Worm (Caenorhabditis elegans) whole organism, L1 larva: Measurements from ENCODE around the gene melo-1.

Source experiments
- ceh-82 ChIP-seq, 3 experiments: fragments of 150-350 bp in 1 of 3; sonication (generic microtip) in 2 of 3; optimal IDR thresholded peaks; 2 replicates each; lab custom pipeline; 2014 to 2017; ENCODE audit warnings: missing biosample characterization in 3 of 3, missing genetic modification characterization in 3 of 3
- ces-1 ChIP-seq: fragments of 150-350 bp; optimal IDR thresholded peaks from 2 replicates; lab custom pipeline; 2014; ENCODE audit warnings: missing biosample characterization, missing genetic modification reagents, missing genetic modification characterization
- egl-27 ChIP-seq, 2 experiments: fragments of 150-350 bp in 1 of 2; sonication (generic microtip); optimal IDR thresholded peaks; 3 replicates each; lab custom pipeline; 2017 to 2018; ENCODE audit warnings: missing biosample characterization in 2 of 2, missing genetic modification characterization in 2 of 2, missing genetic modification reagents in 2 of 2
- fkh-10 ChIP-seq: sonication (generic microtip); optimal IDR thresholded peaks from 2 replicates; lab custom pipeline; 2017; ENCODE audit warnings: missing biosample characterization, missing genetic modification reagents, missing genetic modification characterization
- mdl-1 ChIP-seq, 2 experiments: fragments of 150-350 bp; optimal IDR thresholded peaks; 2 replicates each; lab custom pipeline; 2014 to 2017; ENCODE audit warnings: missing biosample characterization in 2 of 2, missing genetic modification characterization in 2 of 2, inconsistent platforms in 1 of 2
- nhr-28 ChIP-seq: fragments of 150-350 bp; optimal IDR thresholded peaks from 2 replicates; lab custom pipeline; 2014; ENCODE audit warnings: missing biosample characterization, missing genetic modification characterization
- zag-1 ChIP-seq: fragments of 150-350 bp; optimal IDR thresholded peaks from 2 replicates; lab custom pipeline; 2014; ENCODE audit warnings: missing biosample characterization, missing genetic modification characterization

DNA sequence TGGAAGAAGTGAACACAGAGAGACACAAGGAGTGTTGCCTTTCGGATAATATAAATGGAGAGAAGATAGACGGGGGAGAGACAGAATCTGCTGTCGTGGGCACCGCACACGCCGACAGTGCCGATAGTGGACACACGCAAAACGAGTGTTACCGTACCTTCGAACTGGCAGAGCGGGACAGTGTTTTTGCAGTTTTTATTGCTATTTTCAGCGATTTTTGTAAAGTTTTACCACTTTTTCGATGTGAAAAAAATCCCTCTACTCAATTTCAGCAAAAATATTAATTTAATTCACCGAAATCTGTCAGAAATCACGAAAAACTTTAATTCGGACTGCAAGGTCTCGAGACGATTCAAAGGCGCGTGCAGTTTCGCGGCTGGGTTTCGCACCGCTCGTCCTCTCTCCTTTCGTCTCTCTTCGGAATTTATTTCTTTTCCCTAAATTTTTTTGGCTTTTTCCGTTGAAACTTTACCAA, 38.1 kb downstream of the melo-1 start, which contains the start of gene sec-61.A:
- TF ChIP-seq zag-1 (tag; lab: Kevin White, UChicago) (no peak), mdl-1 (tag; optimal IDR thresholded peaks at IDR 0.05; lab: Kevin White, UChicago) (peak in 1 of 2 experiments; percentile 55), ces-1 (GFP tag; lab: Kevin White, UChicago) (no peak), nhr-28 (tag; lab: Kevin White, UChicago) (no peak), egl-27 (tag; optimal IDR thresholded peaks at IDR 0.05; lab: Kevin White, UChicago) (peak in 1 of 2 experiments; percentile 27), ceh-82 (tag; optimal IDR thresholded peaks at IDR 0.05; lab: Kevin White, UChicago) (peak in 2 of 3 experiments; percentile 34 to 47), fkh-10 (GFP tag; lab: Kevin White, UChicago) (peak; percentile 46)
